Worm (Caenorhabditis elegans) whole organism, young adult: Measurements from ENCODE around the gene C06G4.4.

ENCODE experiments used
- B0019.2 ChIP-seq: fragments of 200-800 bp; sonication (Bioruptor generic); conservative IDR thresholded peaks from 2 replicates; pipeline ENCODE4 v1.3.6; 2022; ENCODE audit warnings: missing genetic modification reagents, missing genetic modification characterization, missing compliant biosample characterization
- B0261.1 ChIP-seq: sonication (generic microtip); optimal IDR thresholded peaks from 2 replicates; lab custom pipeline; 2016; ENCODE audit warnings: mild to moderate bottlenecking, missing genetic modification characterization, moderate library complexity, missing compliant biosample characterization
- C06A6.2 ChIP-seq: fragments of 200-800 bp; sonication (Bioruptor generic); conservative IDR thresholded peaks from 2 replicates; pipeline ENCODE4 v1.3.6; 2022; ENCODE audit warnings: missing genetic modification characterization, missing compliant biosample characterization
- C17E4.6 ChIP-seq: fragments of 200-800 bp; sonication (Bioruptor generic); IDR thresholded peaks from 2 replicates; pipeline ENCODE4 v1.3.6; 2022; ENCODE audit warnings: missing genetic modification reagents, missing genetic modification characterization, missing compliant biosample characterization
- F22D6.2 ChIP-seq: sonication (generic microtip); optimal IDR thresholded peaks from 2 replicates; lab custom pipeline; 2016; ENCODE audit warnings: mild to moderate bottlenecking, missing genetic modification characterization, missing compliant biosample characterization
- F37B4.10 ChIP-seq: fragments of 200-800 bp; sonication (Bioruptor generic); IDR thresholded peaks from 2 replicates; pipeline ENCODE4 v1.3.6; 2022; ENCODE audit warnings: missing genetic modification characterization, missing compliant biosample characterization
- F39B2.1 ChIP-seq: fragments of 200-800 bp; sonication (Bioruptor generic); IDR thresholded peaks from 2 replicates; pipeline ENCODE4 v1.3.6; 2022; ENCODE audit warnings: missing genetic modification reagents, missing genetic modification characterization, missing compliant biosample characterization
- F49E8.2 ChIP-seq: sonication (generic microtip); optimal IDR thresholded peaks from 3 replicates; lab custom pipeline; 2017; ENCODE audit warnings: missing genetic modification characterization, mild to moderate bottlenecking, missing compliant biosample characterization, antibody characterized with exemption, moderate library complexity; ENCODE audit not compliant: insufficient read depth
- F52B5.7 ChIP-seq: sonication (generic microtip); optimal IDR thresholded peaks from 2 replicates; lab custom pipeline; 2016; ENCODE audit warnings: mild to moderate bottlenecking, missing genetic modification characterization, missing compliant biosample characterization
- K11D2.4 ChIP-seq: fragments of 200-800 bp; sonication (Bioruptor generic); IDR thresholded peaks from 2 replicates; pipeline ENCODE4 v1.3.6; 2022; ENCODE audit warnings: missing genetic modification reagents, missing genetic modification characterization, missing compliant biosample characterization
- K12H6.12 ChIP-seq: fragments of 200-800 bp; sonication (Bioruptor generic); optimal IDR thresholded peaks from 2 replicates; lab custom pipeline; 2018; ENCODE audit warnings: mild to moderate bottlenecking, missing genetic modification characterization, missing compliant biosample characterization
- T07F8.4 ChIP-seq: sonication (generic microtip); optimal IDR thresholded peaks from 2 replicates; lab custom pipeline; 2016; ENCODE audit warnings: mild to moderate bottlenecking, missing genetic modification characterization, moderate library complexity, missing compliant biosample characterization
- Y53F4B.3 ChIP-seq: fragments of 200-800 bp; sonication (Bioruptor generic); IDR thresholded peaks from 2 replicates; pipeline ENCODE4 v1.3.6; 2022; ENCODE audit warnings: missing genetic modification reagents, missing genetic modification characterization, missing compliant biosample characterization
- Y79H2A.3 ChIP-seq: fragments of 200-800 bp; sonication (Bioruptor generic); conservative IDR thresholded peaks from 2 replicates; pipeline ENCODE4 v1.3.6; 2022; ENCODE audit warnings: missing genetic modification reagents, missing genetic modification characterization, missing compliant biosample characterization
- akir-1 ChIP-seq: fragments of 200-800 bp; sonication (Bioruptor generic); optimal IDR thresholded peaks from 2 replicates; lab custom pipeline; 2018; ENCODE audit warnings: mild to moderate bottlenecking, missing genetic modification characterization, moderate library complexity, missing compliant biosample characterization
- bed-2 ChIP-seq: fragments of 200-800 bp; sonication (Bioruptor generic); IDR thresholded peaks from 2 replicates; pipeline ENCODE4 v1.3.6; 2022; ENCODE audit warnings: missing genetic modification reagents, missing genetic modification characterization, missing compliant biosample characterization
- cebp-2 ChIP-seq: fragments of 200-800 bp; sonication (Bioruptor generic); IDR thresholded peaks from 2 replicates; pipeline ENCODE4 v1.3.6; 2022; ENCODE audit warnings: missing genetic modification characterization, missing compliant biosample characterization
- ceh-40 ChIP-seq: fragments of 200-800 bp; sonication (Bioruptor generic); IDR thresholded peaks from 2 replicates; pipeline ENCODE4 v1.3.6; 2022; ENCODE audit warnings: missing genetic modification characterization, missing compliant biosample characterization
- ceh-79 ChIP-seq: sonication (generic microtip); optimal IDR thresholded peaks from 2 replicates; lab custom pipeline; 2017; ENCODE audit warnings: mild to moderate bottlenecking, missing genetic modification characterization, missing compliant biosample characterization
- ceh-91 ChIP-seq: fragments of 200-800 bp; sonication (Bioruptor generic); IDR thresholded peaks from 2 replicates; pipeline ENCODE4 v1.3.6; 2022; ENCODE audit warnings: missing genetic modification reagents, missing genetic modification characterization, missing compliant biosample characterization
- chd-7 ChIP-seq: sonication (generic microtip); optimal IDR thresholded peaks from 2 replicates; lab custom pipeline; 2016; ENCODE audit warnings: mild to moderate bottlenecking, missing genetic modification characterization, moderate library complexity, missing compliant biosample characterization
- dpff-1 ChIP-seq: sonication (generic microtip); optimal IDR thresholded peaks from 2 replicates; lab custom pipeline; 2017; ENCODE audit warnings: mild to moderate bottlenecking, missing genetic modification characterization, missing compliant biosample characterization
- efl-1 ChIP-seq: fragments of 150-350 bp; optimal IDR thresholded peaks from 2 replicates; lab custom pipeline; 2014; ENCODE audit warnings: missing biosample characterization, missing genetic modification reagents, missing genetic modification characterization
- egl-18 ChIP-seq: fragments of 200-800 bp; sonication (Bioruptor generic); IDR thresholded peaks from 2 replicates; pipeline ENCODE4 v1.3.6; 2022; ENCODE audit warnings: missing genetic modification reagents, missing genetic modification characterization, missing compliant biosample characterization
- egrh-3 ChIP-seq: fragments of 200-800 bp; sonication (Bioruptor generic); IDR thresholded peaks from 2 replicates; pipeline ENCODE4 v1.3.6; 2022; ENCODE audit warnings: missing genetic modification reagents, missing genetic modification characterization, missing compliant biosample characterization
- fkh-3 ChIP-seq: sonication (generic microtip); optimal IDR thresholded peaks from 2 replicates; lab custom pipeline; 2016; ENCODE audit warnings: mild to moderate bottlenecking, missing genetic modification characterization, missing compliant biosample characterization
- hmg-20 ChIP-seq: fragments of 200-800 bp; sonication (Bioruptor generic); IDR thresholded peaks from 2 replicates; pipeline ENCODE4 v1.3.6; 2022; ENCODE audit warnings: missing genetic modification reagents, missing genetic modification characterization, missing compliant biosample characterization
- hrde-1 ChIP-seq: sonication (generic microtip); optimal IDR thresholded peaks from 2 replicates; lab custom pipeline; 2016; ENCODE audit warnings: missing genetic modification characterization, mild to moderate bottlenecking, missing compliant biosample characterization, moderate library complexity, missing genotype, missing genetic modification reagents, borderline replicate concordance
- hsf-1 ChIP-seq: fragments of 200-800 bp; sonication (Bioruptor generic); IDR thresholded peaks from 2 replicates; pipeline ENCODE4 v1.3.6; 2022; ENCODE audit warnings: missing genetic modification reagents, missing genetic modification characterization, missing compliant biosample characterization
- lin-40 ChIP-seq: sonication (generic microtip); optimal IDR thresholded peaks from 2 replicates; lab custom pipeline; 2016; ENCODE audit warnings: missing genetic modification characterization, mild to moderate bottlenecking, missing compliant biosample characterization, missing genotype, missing genetic modification reagents
- lin-54 ChIP-seq: fragments of 200-800 bp; sonication (Bioruptor generic); optimal IDR thresholded peaks from 2 replicates; lab custom pipeline; 2018; ENCODE audit warnings: mild to moderate bottlenecking, missing genetic modification characterization, missing compliant biosample characterization
- lsy-27 ChIP-seq: sonication (generic microtip); optimal IDR thresholded peaks from 2 replicates; lab custom pipeline; 2017; ENCODE audit warnings: missing genetic modification characterization, mild to moderate bottlenecking, missing compliant biosample characterization, antibody characterized with exemption, missing genotype, borderline replicate concordance; ENCODE audit not compliant: insufficient read depth
- madf-3 ChIP-seq: fragments of 200-800 bp; sonication (Bioruptor generic); IDR thresholded peaks from 2 replicates; pipeline ENCODE4 v1.3.6; 2022; ENCODE audit warnings: missing genetic modification reagents, missing genetic modification characterization, missing compliant biosample characterization
- madf-8 ChIP-seq: fragments of 200-800 bp; sonication (Bioruptor generic); conservative IDR thresholded peaks from 2 replicates; pipeline ENCODE4 v1.3.6; 2022; ENCODE audit warnings: missing genetic modification reagents, missing genetic modification characterization, missing compliant biosample characterization
- mes-4 ChIP-seq: sonication (generic microtip); optimal IDR thresholded peaks from 2 replicates; lab custom pipeline; 2016; ENCODE audit warnings: missing genotype, missing genetic modification characterization, missing compliant biosample characterization
- nfya-2 ChIP-seq: fragments of 200-800 bp; sonication (Bioruptor generic); IDR thresholded peaks from 2 replicates; pipeline ENCODE4 v1.3.6; 2022; ENCODE audit warnings: missing genetic modification reagents, missing genetic modification characterization, missing compliant biosample characterization
- nfyb-1 ChIP-seq: fragments of 200-800 bp; sonication (Bioruptor generic); IDR thresholded peaks from 2 replicates; pipeline ENCODE4 v1.3.6; 2022; ENCODE audit warnings: missing genetic modification reagents, missing genetic modification characterization, missing compliant biosample characterization
- nhr-120 ChIP-seq: fragments of 200-800 bp; sonication (Bioruptor generic); IDR thresholded peaks from 2 replicates; pipeline ENCODE4 v1.3.6; 2022; ENCODE audit warnings: missing genetic modification characterization, missing compliant biosample characterization
- nhr-90 ChIP-seq: sonication (generic microtip); optimal IDR thresholded peaks from 2 replicates; lab custom pipeline; 2016; ENCODE audit warnings: missing genotype, mild to moderate bottlenecking, missing genetic modification characterization, missing compliant biosample characterization
- rcor-1 ChIP-seq: fragments of 200-800 bp; sonication (Bioruptor generic); IDR thresholded peaks from 2 replicates; pipeline ENCODE4 v1.3.6; 2022; ENCODE audit warnings: missing genetic modification reagents, missing genetic modification characterization, missing compliant biosample characterization
- rpc-1 ChIP-seq, 2 experiments: fragments of 150-350 bp in 1 of 2; sonication (generic microtip) in 1 of 2; optimal IDR thresholded peaks; 2 replicates each; lab custom pipeline; 2014 to 2018; ENCODE audit warnings: missing biosample characterization in 1 of 2, missing genetic modification characterization in 1 of 2, missing genetic modification reagents in 1 of 2, missing genotype in 1 of 2
- sdz-38 ChIP-seq: sonication (generic microtip); optimal IDR thresholded peaks from 2 replicates; lab custom pipeline; 2016; ENCODE audit warnings: missing genotype, missing genetic modification characterization, missing compliant biosample characterization
- snpc-1.3 ChIP-seq: sonication (generic microtip); optimal IDR thresholded peaks from 2 replicates; lab custom pipeline; 2017; ENCODE audit warnings: missing genetic modification characterization, mild to moderate bottlenecking, missing compliant biosample characterization, antibody characterized with exemption, moderate library complexity, missing genotype, missing genetic modification reagents; ENCODE audit not compliant: insufficient read depth
- snpc-3.4 ChIP-seq: sonication (generic microtip); optimal IDR thresholded peaks from 2 replicates; lab custom pipeline; 2017; ENCODE audit warnings: missing genetic modification characterization, mild to moderate bottlenecking, missing compliant biosample characterization, antibody characterized with exemption, moderate library complexity, missing genotype, missing genetic modification reagents
- somi-1 ChIP-seq: fragments of 200-800 bp; sonication (Bioruptor generic); optimal IDR thresholded peaks from 2 replicates; lab custom pipeline; 2018; ENCODE audit warnings: mild to moderate bottlenecking, missing genetic modification characterization, missing compliant biosample characterization
- sptf-2 ChIP-seq: fragments of 200-800 bp; sonication (Bioruptor generic); optimal IDR thresholded peaks from 2 replicates; lab custom pipeline; 2018; ENCODE audit warnings: mild to moderate bottlenecking, missing genetic modification characterization, missing compliant biosample characterization
- tbp1 ChIP-seq: fragments of 200-800 bp; sonication (Bioruptor generic); optimal IDR thresholded peaks from 2 replicates; lab custom pipeline; 2018; ENCODE audit warnings: mild to moderate bottlenecking, missing genetic modification characterization, missing compliant biosample characterization
- zim-3 ChIP-seq: sonication (generic microtip); optimal IDR thresholded peaks from 2 replicates; lab custom pipeline; 2017; ENCODE audit warnings: mild to moderate bottlenecking, missing genetic modification characterization, moderate library complexity, missing compliant biosample characterization
- ztf-6 ChIP-seq: fragments of 200-800 bp; sonication (Bioruptor generic); IDR thresholded peaks from 2 replicates; pipeline ENCODE4 v1.3.6; 2022; ENCODE audit warnings: missing genetic modification reagents, missing genetic modification characterization, missing compliant biosample characterization

C06G4.4 gene

DNA sequence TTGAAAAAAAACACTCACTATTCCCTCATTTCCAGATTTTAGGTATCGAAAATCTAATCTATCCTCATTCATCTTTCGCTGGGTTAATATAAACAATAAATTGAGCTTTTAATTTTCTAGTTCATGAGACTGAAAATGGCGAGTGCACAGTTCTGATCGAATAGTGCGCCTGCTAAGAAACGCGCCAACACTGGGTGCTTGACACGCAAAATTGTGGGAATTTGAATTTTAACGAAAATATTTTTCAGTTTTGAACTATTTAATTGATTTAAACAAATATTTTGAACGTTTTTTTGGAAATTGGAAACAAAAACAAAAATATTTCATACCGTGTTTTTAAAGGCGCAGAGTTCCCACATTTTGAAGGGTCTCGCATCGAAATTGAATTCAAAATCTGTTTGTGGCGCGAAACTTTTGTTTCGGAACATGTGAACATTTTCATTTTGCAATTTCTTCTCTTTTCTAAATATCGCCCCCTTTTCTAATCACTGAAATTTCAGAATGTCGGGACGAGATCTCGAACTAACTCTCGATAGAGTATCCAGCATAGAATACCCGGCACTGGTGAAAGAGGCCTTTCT is 49.0 kb downstream of the C06G4.4 start, which contains the start of the genes C29E4.13 and npp-15 (continued):
- TF ChIP-seq C17E4.6 (GFP tag; lab: Robert Waterston, UW) (no peak), F52B5.7 (tag; lab: Kevin White, UChicago) (no peak), hsf-1 (GFP tag; lab: Robert Waterston, UW) (no peak), snpc-3.4 (tag; lab: Kevin White, UChicago) (no peak), F39B2.1 (GFP tag; lab: Robert Waterston, UW) (no peak), rpc-1 (optimal IDR thresholded peaks at IDR 0.05; lab: Kevin White, UChicago) (no peak), rpc-1 (tag; optimal IDR thresholded peaks at IDR 0.05; lab: Kevin White, UChicago) (no peak), T07F8.4 (tag; lab: Kevin White, UChicago) (no peak), hmg-20 (GFP tag; lab: Robert Waterston, UW) (no peak), chd-7 (tag; lab: Kevin White, UChicago) (no peak), B0019.2 (GFP tag; lab: Robert Waterston, UW) (no peak), nhr-120 (no peak), K12H6.12 (tag; lab: Kevin White, UChicago) (no peak), madf-3 (GFP tag; lab: Robert Waterston, UW) (no peak), egrh-3 (GFP tag; lab: Robert Waterston, UW) (no peak), B0261.1 (tag; lab: Kevin White, UChicago) (no peak), sdz-38 (tag; lab: Kevin White, UChicago) (no peak), nfyb-1 (GFP tag; lab: Robert Waterston, UW) (no peak), ceh-79 (tag; lab: Kevin White, UChicago) (no peak), nfya-2 (GFP tag; lab: Robert Waterston, UW) (no peak), ceh-91 (no peak), tbp1 (GFP tag; lab: Kevin White, UChicago) (peak; percentile 1), rcor-1 (no peak), mes-4 (tag; lab: Kevin White, UChicago) (no peak), hrde-1 (tag; lab: Kevin White, UChicago) (no peak), Y79H2A.3 (GFP tag; lab: Robert Waterston, UW) (no peak), Y53F4B.3 (GFP tag; lab: Robert Waterston, UW) (no peak), snpc-1.3 (tag; lab: Kevin White, UChicago) (no peak), cebp-2 (GFP tag; lab: Robert Waterston, UW) (no peak), lin-40 (tag; lab: Kevin White, UChicago) (no peak), K11D2.4 (no peak), zim-3 (tag; lab: Kevin White, UChicago) (no peak), fkh-3 (tag; lab: Kevin White, UChicago) (no peak), sptf-2 (GFP tag; lab: Kevin White, UChicago) (no peak), egl-18 (no peak), nhr-90 (tag; lab: Kevin White, UChicago) (no peak), C06A6.2 (GFP tag; lab: Robert Waterston, UW) (no peak), ceh-40 (GFP tag; lab: Robert Waterston, UW) (no peak), efl-1 (GFP tag; lab: Kevin White, UChicago) (peak; percentile 87), F22D6.2 (no peak), somi-1 (no peak), ztf-6 (no peak), F49E8.2 (tag; lab: Kevin White, UChicago) (no peak), madf-8 (GFP tag; lab: Robert Waterston, UW) (peak; percentile 55), akir-1 (GFP tag; lab: Kevin White, UChicago) (no peak), F37B4.10 (GFP tag; lab: Robert Waterston, UW) (no peak), bed-2 (GFP tag; lab: Robert Waterston, UW) (no peak), lsy-27 (tag; lab: Kevin White, UChicago) (no peak), dpff-1 (tag; lab: Kevin White, UChicago) (no peak), lin-54 (GFP tag; lab: Kevin White, UChicago) (peak; percentile 55)
